Worm (Caenorhabditis elegans): ENCODE measurements around the gene C04G6.13.

- no peak for TF ChIP-seq zag-1 (tag; optimal IDR thresholded peaks at IDR 0.05)
- TF ChIP-seq egl-27 (tag; optimal IDR thresholded peaks at IDR 0.05): no peak
- no peak for TF ChIP-seq mdl-1 (tag; optimal IDR thresholded peaks at IDR 0.05)
- no peak for TF ChIP-seq C34F6.9 (tag; optimal IDR thresholded peaks at IDR 0.05)
- TF ChIP-seq ceh-16 (tag; optimal IDR thresholded peaks at IDR 0.05): no peak
- TF ChIP-seq nhr-11 (tag; optimal IDR thresholded peaks at IDR 0.05): no peak
- TF ChIP-seq unc-62 (GFP tag; optimal IDR thresholded peaks at IDR 0.05): no peak
- no peak for TF ChIP-seq lin-39 (tag; optimal IDR thresholded peaks at IDR 0.05)
Measured at ce11 chrII:5050776-5051175, 43.3 kb upstream of the C04G6.13 start.
